Comparison of ENCODE assay signal across 6 worm cellular contexts in the genomic region with DNA sequence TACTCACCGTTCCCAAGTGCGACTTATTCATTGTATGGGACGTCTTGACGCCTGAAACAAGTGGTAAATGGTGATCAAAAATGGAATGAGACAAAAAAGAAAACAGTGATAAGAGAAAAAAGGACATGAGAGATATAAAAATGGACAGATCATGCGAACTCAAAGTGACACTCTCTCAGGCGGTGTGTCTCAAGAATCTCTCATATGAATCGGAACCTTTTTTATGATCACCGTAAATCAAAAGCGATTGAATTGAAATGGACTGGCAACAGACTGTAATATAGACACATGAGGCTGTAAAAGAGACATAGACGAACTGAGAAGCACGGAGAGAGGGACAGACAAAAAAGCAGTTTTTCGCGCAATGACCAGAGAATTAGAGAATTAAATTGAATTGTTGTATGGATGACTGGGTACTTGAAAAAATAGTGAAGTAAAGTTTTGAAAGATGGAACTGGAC.
TF ChIP-seq lines count a peak whose summit lies in the region.

A gene (minus strand): TSS at position 51 of the 460 bp plus-strand sequence.

TF ChIP-seq in whole organism, L1 larva, 84 proteins besides CTCF, POLR2A, EP300 and RAD21 (continues in another document):
- no peak for TF ChIP-seq grh-1 (GFP tag; IDR thresholded peaks at IDR 0.05; lab: Robert Waterston, UW)
- TF ChIP-seq fos-1 (tag; optimal IDR thresholded peaks at IDR 0.05; lab: Kevin White, UChicago), result no peak
- TF ChIP-seq lin-13 (GFP tag; optimal IDR thresholded peaks at IDR 0.05; lab: Kevin White, UChicago), result no peak
- TF ChIP-seq pag-3 (tag; optimal IDR thresholded peaks at IDR 0.05; lab: Kevin White, UChicago; ENCODE audit: borderline replicate concordance, insufficient read depth), result peak; percentile 44
- TF ChIP-seq swsn-7 (tag; optimal IDR thresholded peaks at IDR 0.05; lab: Kevin White, UChicago), result no peak
- TF ChIP-seq zip-4 (GFP tag; optimal IDR thresholded peaks at IDR 0.05; lab: Kevin White, UChicago), result no peak
- no peak for TF ChIP-seq egl-27 (tag; optimal IDR thresholded peaks at IDR 0.05; lab: Kevin White, UChicago)
- TF ChIP-seq tlp-1 (tag; optimal IDR thresholded peaks at IDR 0.05; lab: Kevin White, UChicago), result no peak
- TF ChIP-seq mef-2 (tag; optimal IDR thresholded peaks at IDR 0.05; lab: Kevin White, UChicago), result no peak
- peak; percentile 20 for TF ChIP-seq mep-1 (tag; optimal IDR thresholded peaks at IDR 0.05; lab: Kevin White, UChicago)
- no peak for TF ChIP-seq hpl-2 (GFP tag; optimal IDR thresholded peaks at IDR 0.05; lab: Kevin White, UChicago)
- no peak for TF ChIP-seq irx-1 (tag; optimal IDR thresholded peaks at IDR 0.05; lab: Kevin White, UChicago)
- no peak for TF ChIP-seq ztf-4 (tag; optimal IDR thresholded peaks at IDR 0.05; lab: Kevin White, UChicago)
- TF ChIP-seq ceh-88 (GFP tag; IDR thresholded peaks at IDR 0.05; lab: Robert Waterston, UW), result no peak
- TF ChIP-seq nhr-84 (tag; optimal IDR thresholded peaks at IDR 0.05; lab: Kevin White, UChicago), result no peak

TF ChIP-seq in whole organism, L2 larva, 48 proteins besides CTCF, POLR2A, EP300 and RAD21 (continues in another document):
- TF ChIP-seq ztf-11 (tag; optimal IDR thresholded peaks at IDR 0.05; lab: Kevin White, UChicago) (no peak), sem-4 (tag; optimal IDR thresholded peaks at IDR 0.05; lab: Kevin White, UChicago) (peak; percentile 60), unc-39 (tag; optimal IDR thresholded peaks at IDR 0.05; lab: Kevin White, UChicago) (no peak), nhr-6 (tag; optimal IDR thresholded peaks at IDR 0.05; lab: Kevin White, UChicago) (no peak), fos-1 (tag; optimal IDR thresholded peaks at IDR 0.05; lab: Kevin White, UChicago) (peak; percentile 36), lin-13 (GFP tag; optimal IDR thresholded peaks at IDR 0.05; lab: Kevin White, UChicago) (no peak), sma-3 (GFP tag; optimal IDR thresholded peaks at IDR 0.05; lab: Kevin White, UChicago) (peak; percentile 57), mdl-1 (tag; optimal IDR thresholded peaks at IDR 0.05; lab: Kevin White, UChicago) (no peak), nhr-23 (tag; optimal IDR thresholded peaks at IDR 0.05; lab: Kevin White, UChicago) (no peak), elt-3 (tag; optimal IDR thresholded peaks at IDR 0.05; lab: Kevin White, UChicago) (no peak), unc-62 (GFP tag; optimal IDR thresholded peaks at IDR 0.05; lab: Kevin White, UChicago) (no peak), nhr-12 (tag; optimal IDR thresholded peaks at IDR 0.05; lab: Kevin White, UChicago) (no peak), gmeb-1 (tag; optimal IDR thresholded peaks at IDR 0.05; lab: Kevin White, UChicago) (peak; percentile 38), sma-9 (GFP tag; optimal IDR thresholded peaks at IDR 0.05; lab: Kevin White, UChicago) (peak; percentile 60), sma-9 (tag; optimal IDR thresholded peaks at IDR 0.05; lab: Kevin White, UChicago) (no peak)

TF ChIP-seq in whole organism, L3 larva, 47 proteins besides CTCF, POLR2A, EP300 and RAD21 (continues in another document):
- no peak for TF ChIP-seq fkh-2 (tag; optimal IDR thresholded peaks at IDR 0.05; lab: Kevin White, UChicago)
- TF ChIP-seq elt-2 (tag; optimal IDR thresholded peaks at IDR 0.05; lab: Kevin White, UChicago), result peak; percentile 15
- TF ChIP-seq ZK546.5 (tag; optimal IDR thresholded peaks at IDR 0.05; lab: Kevin White, UChicago), result no peak
- no peak for TF ChIP-seq lin-39 (tag; optimal IDR thresholded peaks at IDR 0.05; lab: Kevin White, UChicago)
- no peak for TF ChIP-seq nhr-67 (tag; optimal IDR thresholded peaks at IDR 0.05; lab: Kevin White, UChicago)
- peak; percentile 53 for TF ChIP-seq nhr-25 (tag; optimal IDR thresholded peaks at IDR 0.05; lab: Kevin White, UChicago)
- no peak for TF ChIP-seq sea-2 (GFP tag; optimal IDR thresholded peaks at IDR 0.05; lab: Kevin White, UChicago)
- no peak for TF ChIP-seq unc-39 (tag; optimal IDR thresholded peaks at IDR 0.05; lab: Kevin White, UChicago)
- no peak for TF ChIP-seq skn-1 (tag; optimal IDR thresholded peaks at IDR 0.05; lab: Kevin White, UChicago)
- TF ChIP-seq nfya-1 (tag; optimal IDR thresholded peaks at IDR 0.05; lab: Kevin White, UChicago; ENCODE audit: insufficient read depth), result peak; percentile 6
- peak; percentile 24 for TF ChIP-seq nhr-23 (tag; optimal IDR thresholded peaks at IDR 0.05; lab: Kevin White, UChicago)
- TF ChIP-seq nhr-28 (tag; optimal IDR thresholded peaks at IDR 0.05; lab: Kevin White, UChicago), result no peak
- no peak for TF ChIP-seq ceh-82 (tag; optimal IDR thresholded peaks at IDR 0.05; lab: Kevin White, UChicago)
- no peak for TF ChIP-seq ztf-4 (tag; optimal IDR thresholded peaks at IDR 0.05; lab: Kevin White, UChicago)
- TF ChIP-seq pha-4 (tag; optimal IDR thresholded peaks at IDR 0.05; lab: Kevin White, UChicago), result peak; percentile 36
- TF ChIP-seq unc-62 (GFP tag; optimal IDR thresholded peaks at IDR 0.05; lab: Kevin White, UChicago), result no peak

TF ChIP-seq in whole organism, L4 larva, 104 proteins besides CTCF, POLR2A, EP300 and RAD21 (continues in another document):
- TF ChIP-seq F37D6.2 (tag; optimal IDR thresholded peaks at IDR 0.05; lab: Kevin White, UChicago), result no peak
- TF ChIP-seq F49E8.2 (tag; optimal IDR thresholded peaks at IDR 0.05; lab: Kevin White, UChicago; ENCODE audit: borderline replicate concordance), result no peak
- TF ChIP-seq lin-13 (GFP tag; optimal IDR thresholded peaks at IDR 0.05; lab: Kevin White, UChicago), result no peak
- TF ChIP-seq gei-8 (GFP tag; optimal IDR thresholded peaks at IDR 0.05; lab: Kevin White, UChicago), result no peak
- TF ChIP-seq ceh-28 (tag; optimal IDR thresholded peaks at IDR 0.05; lab: Kevin White, UChicago), result no peak
- peak; percentile 62 for TF ChIP-seq dve-1 (tag; optimal IDR thresholded peaks at IDR 0.05; lab: Kevin White, UChicago; ENCODE audit: insufficient read depth)
- no peak for TF ChIP-seq snpc-4 (tag; optimal IDR thresholded peaks at IDR 0.05; lab: Kevin White, UChicago)
- TF ChIP-seq sdz-12 (GFP tag; optimal IDR thresholded peaks at IDR 0.05; lab: Kevin White, UChicago), result no peak
- no peak for TF ChIP-seq snpc-1.2 (GFP tag; IDR thresholded peaks at IDR 0.05; lab: Robert Waterston, UW)
- no peak for TF ChIP-seq dmd-8 (GFP tag; IDR thresholded peaks at IDR 0.05; lab: Robert Waterston, UW)
- TF ChIP-seq lin-39 (tag; optimal IDR thresholded peaks at IDR 0.05; lab: Kevin White, UChicago), result no peak
- no peak for TF ChIP-seq zip-11 (GFP tag; IDR thresholded peaks at IDR 0.05; lab: Robert Waterston, UW)
- TF ChIP-seq pha-4 (GFP tag; IDR thresholded peaks at IDR 0.05; lab: Robert Waterston, UW), result no peak
- no peak for TF ChIP-seq pha-4 (tag; optimal IDR thresholded peaks at IDR 0.05; lab: Kevin White, UChicago)
- TF ChIP-seq hmg-1.1 (GFP tag; IDR thresholded peaks at IDR 0.05; lab: Robert Waterston, UW), result peak; percentile 27; the same call in 1 of the 2 replicates
- no peak for TF ChIP-seq nhr-102 (tag; optimal IDR thresholded peaks at IDR 0.05; lab: Kevin White, UChicago)

TF ChIP-seq in whole organism, mixed stage, embryonic, 35 proteins besides CTCF, POLR2A, EP300 and RAD21:
- TF ChIP-seq lsy-2 (tag; optimal IDR thresholded peaks at IDR 0.05; lab: Kevin White, UChicago) (no peak), mab-5 (tag; optimal IDR thresholded peaks at IDR 0.05; lab: Kevin White, UChicago) (no peak), ces-1 (GFP tag; optimal IDR thresholded peaks at IDR 0.05; lab: Kevin White, UChicago) (peak; percentile 31), unc-62 (GFP tag; optimal IDR thresholded peaks at IDR 0.05; lab: Kevin White, UChicago) (peak; percentile 12), ztf-11 (tag; optimal IDR thresholded peaks at IDR 0.05; lab: Kevin White, UChicago) (no peak)

TF ChIP-seq in whole organism, young adult, 124 proteins besides CTCF, POLR2A, EP300 and RAD21:
- TF ChIP-seq ztf-26 (tag; optimal IDR thresholded peaks at IDR 0.05; lab: Kevin White, UChicago), result peak; percentile 27
- TF ChIP-seq hmg-20 (GFP tag; IDR thresholded peaks at IDR 0.05; lab: Robert Waterston, UW), result no peak
- no peak for TF ChIP-seq dox-1 (GFP tag; IDR thresholded peaks at IDR 0.05; lab: Robert Waterston, UW)
- TF ChIP-seq B0019.2 (GFP tag; conservative IDR thresholded peaks at IDR 0.05; lab: Robert Waterston, UW), result no peak
- TF ChIP-seq unc-62 (GFP tag; optimal IDR thresholded peaks at IDR 0.05; lab: Kevin White, UChicago), result no peak
- TF ChIP-seq F55B11.4 (tag; optimal IDR thresholded peaks at IDR 0.05; lab: Kevin White, UChicago; ENCODE audit: borderline replicate concordance, insufficient read depth), result no peak
- no peak for TF ChIP-seq hrde-1 (tag; optimal IDR thresholded peaks at IDR 0.05; lab: Kevin White, UChicago; ENCODE audit: borderline replicate concordance)
- no peak for TF ChIP-seq lin-54 (GFP tag; optimal IDR thresholded peaks at IDR 0.05; lab: Kevin White, UChicago)
- TF ChIP-seq lin-40 (tag; optimal IDR thresholded peaks at IDR 0.05; lab: Kevin White, UChicago), result peak; percentile 42
- no peak for TF ChIP-seq B0035.1 (tag; optimal IDR thresholded peaks at IDR 0.05; lab: Kevin White, UChicago)
- peak; percentile 39; the same call in 1 of the 2 replicates for TF ChIP-seq hmg-1.2 (GFP tag; IDR thresholded peaks at IDR 0.05; lab: Robert Waterston, UW)
- TF ChIP-seq nhr-120 (GFP tag; IDR thresholded peaks at IDR 0.05; lab: Robert Waterston, UW), result no peak
- no peak for TF ChIP-seq let-607 (tag; optimal IDR thresholded peaks at IDR 0.05; lab: Kevin White, UChicago)
- TF ChIP-seq die-1 (tag; optimal IDR thresholded peaks at IDR 0.05; lab: Kevin White, UChicago), result no peak
- TF ChIP-seq nhr-179 (tag; optimal IDR thresholded peaks at IDR 0.05; lab: Kevin White, UChicago), result no peak
- TF ChIP-seq aptf-3 (GFP tag; IDR thresholded peaks at IDR 0.05; lab: Robert Waterston, UW), result no peak
- TF ChIP-seq repo-1 (tag; optimal IDR thresholded peaks at IDR 0.05; lab: Kevin White, UChicago), result no peak
- no peak for TF ChIP-seq T26A5.8 (tag; optimal IDR thresholded peaks at IDR 0.05; lab: Kevin White, UChicago)
- peak; percentile 52 for TF ChIP-seq nhr-80 (tag; optimal IDR thresholded peaks at IDR 0.05; lab: Kevin White, UChicago)
- TF ChIP-seq cebp-1 (GFP tag; IDR thresholded peaks at IDR 0.05; lab: Robert Waterston, UW), result no peak
- TF ChIP-seq cebp-1 (tag; optimal IDR thresholded peaks at IDR 0.05; lab: Kevin White, UChicago), result peak; percentile 34
- TF ChIP-seq K11D2.4 (GFP tag; IDR thresholded peaks at IDR 0.05; lab: Robert Waterston, UW), result no peak
- TF ChIP-seq rcor-1 (GFP tag; IDR thresholded peaks at IDR 0.05; lab: Robert Waterston, UW), result no peak
- TF ChIP-seq ceh-79 (tag; optimal IDR thresholded peaks at IDR 0.05; lab: Kevin White, UChicago), result no peak
- no peak for TF ChIP-seq efl-1 (GFP tag; optimal IDR thresholded peaks at IDR 0.05; lab: Kevin White, UChicago)
- TF ChIP-seq ceh-100 (GFP tag; IDR thresholded peaks at IDR 0.05; lab: Robert Waterston, UW), result no peak
- TF ChIP-seq madf-3 (GFP tag; IDR thresholded peaks at IDR 0.05; lab: Robert Waterston, UW), result no peak
